In the genomic region with DNA sequence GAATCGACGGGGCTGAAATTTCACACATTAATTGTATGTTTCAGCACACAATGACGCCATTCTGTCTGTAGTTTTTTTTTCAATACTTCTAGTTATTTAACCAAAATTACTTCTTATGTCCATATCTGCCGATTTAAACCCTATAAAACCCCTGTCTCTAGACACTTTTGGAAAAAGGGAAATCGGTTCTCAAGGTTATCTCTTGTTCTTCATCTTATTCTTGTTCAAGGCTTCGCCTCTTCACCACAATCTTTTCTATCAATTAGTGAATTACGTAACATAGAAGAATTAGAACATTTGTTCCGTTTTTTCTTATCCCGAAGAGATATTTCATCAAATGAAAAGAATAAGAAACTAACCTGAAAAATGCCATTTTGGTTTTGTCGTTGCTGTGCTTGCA, we compare ENCODE assay signal across 4 worm cellular contexts.
TF ChIP-seq lines count a peak whose summit lies in the region.

No protein-coding gene starts in this region.

TF ChIP-seq in whole organism, L1 larva, 84 proteins besides CTCF, POLR2A, EP300 and RAD21:
- TF ChIP-seq blmp-1 (tag; optimal IDR thresholded peaks at IDR 0.05; lab: Kevin White, UChicago) (peak; percentile 85), tbx-2 (tag; optimal IDR thresholded peaks at IDR 0.05; lab: Kevin White, UChicago) (no peak), snpc-4 (tag; optimal IDR thresholded peaks at IDR 0.05; lab: Kevin White, UChicago) (no peak)

TF ChIP-seq in whole organism, L2 larva, 48 proteins besides CTCF, POLR2A, EP300 and RAD21:
- TF ChIP-seq ztf-4 (tag; optimal IDR thresholded peaks at IDR 0.05; lab: Kevin White, UChicago) (no peak), blmp-1 (tag; optimal IDR thresholded peaks at IDR 0.05; lab: Kevin White, UChicago; ENCODE audit: insufficient read depth) (peak; percentile 55), ceh-16 (tag; optimal IDR thresholded peaks at IDR 0.05; lab: Kevin White, UChicago) (peak; percentile 32), nhr-12 (tag; optimal IDR thresholded peaks at IDR 0.05; lab: Kevin White, UChicago) (no peak), nhr-25 (tag; optimal IDR thresholded peaks at IDR 0.05; lab: Kevin White, UChicago) (peak; percentile 50), sma-9 (GFP tag; optimal IDR thresholded peaks at IDR 0.05; lab: Kevin White, UChicago) (peak; percentile 20), sma-9 (tag; optimal IDR thresholded peaks at IDR 0.05; lab: Kevin White, UChicago) (no peak)
TF ChIP-seq in whole organism, L2 larva: peak in this region for 4.

TF ChIP-seq in whole organism, L3 larva, 47 proteins besides CTCF, POLR2A, EP300 and RAD21:
- TF ChIP-seq unc-62 (GFP tag; optimal IDR thresholded peaks at IDR 0.05; lab: Kevin White, UChicago) (no peak), nhr-237 (tag; optimal IDR thresholded peaks at IDR 0.05; lab: Kevin White, UChicago) (no peak), nhr-28 (tag; optimal IDR thresholded peaks at IDR 0.05; lab: Kevin White, UChicago) (no peak), sea-2 (GFP tag; optimal IDR thresholded peaks at IDR 0.05; lab: Kevin White, UChicago) (no peak), jun-1 (tag; optimal IDR thresholded peaks at IDR 0.05; lab: Kevin White, UChicago) (no peak), ceh-28 (tag; optimal IDR thresholded peaks at IDR 0.05; lab: Kevin White, UChicago) (no peak), nhr-25 (tag; optimal IDR thresholded peaks at IDR 0.05; lab: Kevin White, UChicago) (peak; percentile 76), elt-3 (tag; optimal IDR thresholded peaks at IDR 0.05; lab: Kevin White, UChicago) (peak in 1 of 3 experiments; percentile 16), nhr-12 (tag; optimal IDR thresholded peaks at IDR 0.05; lab: Kevin White, UChicago) (no peak), nhr-11 (tag; optimal IDR thresholded peaks at IDR 0.05; lab: Kevin White, UChicago) (no peak), R02D3.7 (tag; optimal IDR thresholded peaks at IDR 0.05; lab: Kevin White, UChicago) (no peak), nhr-23 (tag; optimal IDR thresholded peaks at IDR 0.05; lab: Kevin White, UChicago) (peak; percentile 82), lsy-12 (tag; optimal IDR thresholded peaks at IDR 0.05; lab: Kevin White, UChicago) (no peak)

TF ChIP-seq in whole organism, L4 larva, 104 proteins besides CTCF, POLR2A, EP300 and RAD21:
- TF ChIP-seq aly-2 (tag; optimal IDR thresholded peaks at IDR 0.05; lab: Kevin White, UChicago) (no peak), unc-62 (GFP tag; optimal IDR thresholded peaks at IDR 0.05 in 1 of 2; lab: Kevin White, UChicago) (peak in 1 of 2 experiments; percentile 54), unc-62 (tag; optimal IDR thresholded peaks at IDR 0.05; lab: Kevin White, UChicago) (no peak), D1046.2 (GFP tag; IDR thresholded peaks at IDR 0.05; lab: Robert Waterston, UW) (no peak), nhr-111 (GFP tag; optimal IDR thresholded peaks at IDR 0.05; lab: Kevin White, UChicago) (no peak), nhr-76 (tag; optimal IDR thresholded peaks at IDR 0.05; lab: Kevin White, UChicago) (no peak), duxl-1 (tag; optimal IDR thresholded peaks at IDR 0.05; lab: Kevin White, UChicago; ENCODE audit: poor library complexity) (peak; percentile 8), nhr-28 (tag; optimal IDR thresholded peaks at IDR 0.05; lab: Kevin White, UChicago) (peak; percentile 19), php-3 (GFP tag; IDR thresholded peaks at IDR 0.05; lab: Robert Waterston, UW) (no peak), mdl-1 (tag; optimal IDR thresholded peaks at IDR 0.05; lab: Kevin White, UChicago) (no peak), mep-1 (tag; optimal IDR thresholded peaks at IDR 0.05; lab: Kevin White, UChicago) (peak; percentile 5)
